Fruit fly (Drosophila melanogaster): ENCODE results near the gene Ucp4C.

The Ucp4C gene

dm6 chr2L:5943229-5944078 lies 24.9 kb upstream of the Ucp4C start, which contains the start of the genes Sfp26Ad and Gpdh1 (continued):
- TF ChIP-seq HLH4C (GFP tag; IDR thresholded peaks at IDR 0.05; ENCODE audit: partially characterized antibody) (peak; percentile 44; the same call in 2 of the 3 replicates), cad (GFP tag; optimal IDR thresholded peaks at IDR 0.05) (no peak), ERR (GFP tag; optimal IDR thresholded peaks at IDR 0.05) (peak; percentile 72), CG7745 (tag; optimal IDR thresholded peaks at IDR 0.05) (peak; percentile 8), vfl (GFP tag; optimal IDR thresholded peaks at IDR 0.05) (peak; percentile 81), CG5953 (GFP tag; IDR thresholded peaks at IDR 0.05) (peak; percentile 44; the same call in 1 of the 2 replicates), H15 (GFP tag; IDR thresholded peaks at IDR 0.05) (peak; percentile 58; the same call in 2 of the 3 replicates), al (GFP tag; IDR thresholded peaks at IDR 0.05) (peak; percentile 48; the same call in 1 of the 2 replicates), Atf6 (GFP tag; IDR thresholded peaks at IDR 0.05) (peak; percentile 70), CG10431 (GFP tag; optimal IDR thresholded peaks at IDR 0.05) (no peak), CG34376 (GFP tag; optimal IDR thresholded peaks at IDR 0.05) (peak; percentile 79), CG7839 (tag; optimal IDR thresholded peaks at IDR 0.05) (peak; percentile 66), crp (GFP tag; optimal IDR thresholded peaks at IDR 0.05) (peak in 1 of 2 experiments; percentile 49), exex (tag; optimal IDR thresholded peaks at IDR 0.05) (peak; percentile 66), Hsf (GFP tag; optimal IDR thresholded peaks at IDR 0.05) (peak; percentile 77), cas (GFP tag; IDR thresholded peaks at IDR 0.05) (0 out of 2 replicates have a peak, but pooled peaks have one; percentile 14), CG10274 (GFP tag; optimal IDR thresholded peaks at IDR 0.05) (no peak), CG11560 (tag; IDR thresholded peaks at IDR 0.05) (no peak), CG32772 (GFP tag; IDR thresholded peaks at IDR 0.05) (peak; percentile 66), br (optimal IDR thresholded peaks at IDR 0.05) (no peak), cg (GFP tag; optimal IDR thresholded peaks at IDR 0.05) (peak; percentile 95), CG18011 (GFP tag; optimal IDR thresholded peaks at IDR 0.05) (peak; percentile 62), CG17328 (GFP tag; IDR thresholded peaks at IDR 0.05) (peak; percentile 66; the same call in 1 of the 2 replicates), corto (GFP tag; optimal IDR thresholded peaks at IDR 0.05) (peak; percentile 75), Fer1 (GFP tag; optimal IDR thresholded peaks at IDR 0.05) (peak; percentile 84), crc (GFP tag; optimal IDR thresholded peaks at IDR 0.05) (peak; percentile 63), CG10654 (GFP tag; optimal IDR thresholded peaks at IDR 0.05) (peak; percentile 64), Bteb2 (GFP tag; optimal IDR thresholded peaks at IDR 0.05) (peak; percentile 87), CG6813 (GFP tag; optimal IDR thresholded peaks at IDR 0.05) (no peak), CG11504 (tag; optimal IDR thresholded peaks at IDR 0.05) (peak; percentile 66), CG2120 (GFP tag; optimal IDR thresholded peaks at IDR 0.05) (peak; percentile 88), cwo (GFP tag; optimal IDR thresholded peaks at IDR 0.05) (peak; percentile 68), repo (GFP tag; optimal IDR thresholded peaks at IDR 0.05) (peak; percentile 72), Sry-β (GFP tag; optimal IDR thresholded peaks at IDR 0.05) (no peak), CG15479 (GFP tag; optimal IDR thresholded peaks at IDR 0.05) (peak; percentile 90), Rfx (GFP tag; IDR thresholded peaks at IDR 0.05) (peak; percentile 84), gt (GFP tag; IDR thresholded peaks at IDR 0.05) (0 out of 2 replicates have a peak, but pooled peaks have one; percentile 28), CG10959 (GFP tag; IDR thresholded peaks at IDR 0.05) (peak; percentile 32; the same call in 1 of the 2 replicates), zf30C (GFP tag; optimal IDR thresholded peaks at IDR 0.05) (no peak), lbe (GFP tag; optimal IDR thresholded peaks at IDR 0.05) (peak; percentile 80), aop (GFP tag; IDR thresholded peaks at IDR 0.05) (no peak), CG4404 (GFP tag; IDR thresholded peaks at IDR 0.05) (peak; percentile 32; the same call in 1 of the 2 replicates), pnt (GFP tag; optimal IDR thresholded peaks at IDR 0.05) (peak; percentile 50), CG16815 (GFP tag; optimal IDR thresholded peaks at IDR 0.05) (peak; percentile 53), GATAe (GFP tag; conservative IDR thresholded peaks at IDR 0.05) (no peak), chm (GFP tag; IDR thresholded peaks at IDR 0.05) (peak; percentile 73), CG2875 (GFP tag; optimal IDR thresholded peaks at IDR 0.05) (peak; percentile 61), dan (GFP tag; IDR thresholded peaks at IDR 0.05) (no peak)
